Fruit fly (Drosophila melanogaster) whole organism, adult: ENCODE data around the gene Prestin.
A peak's percentile ranks its signal among the peaks of the same experiment; 100 is the strongest.

Experiments used
- CG11617 ChIP-seq: fragments of 200-800 bp; sonication (Bioruptor generic); optimal IDR thresholded peaks from 2 replicates; lab custom pipeline; 2017; ENCODE audit warnings: mild to moderate bottlenecking, missing biosample characterization, missing genetic modification reagents, missing genetic modification characterization
- CG12768 ChIP-seq: fragments of 200-800 bp; sonication (Bioruptor generic); optimal IDR thresholded peaks from 2 replicates; lab custom pipeline; 2017; ENCODE audit warnings: missing biosample characterization, missing genetic modification characterization, mild to moderate bottlenecking, moderate library complexity, missing genetic modification reagents
- CG14711 ChIP-seq: fragments of 200-800 bp; sonication (Bioruptor generic); optimal IDR thresholded peaks from 2 replicates; lab custom pipeline; 2018; ENCODE audit warnings: missing biosample characterization, mild to moderate bottlenecking, missing genetic modification characterization, moderate library complexity
- CG1620 ChIP-seq: fragments of 200-800 bp; sonication (Bioruptor generic); optimal IDR thresholded peaks from 2 replicates; lab custom pipeline; 2016; ENCODE audit warnings: missing biosample characterization, missing genetic modification characterization
- CG33017 ChIP-seq: fragments of 200-800 bp; sonication (Bioruptor generic); optimal IDR thresholded peaks from 2 replicates; lab custom pipeline; 2018; ENCODE audit warnings: missing biosample characterization, mild to moderate bottlenecking, missing genetic modification characterization, moderate library complexity
- CG5204 ChIP-seq: fragments of 200-800 bp; sonication (Bioruptor generic); optimal IDR thresholded peaks from 2 replicates; lab custom pipeline; 2016; ENCODE audit warnings: missing biosample characterization, missing genetic modification characterization
- CG7045 ChIP-seq: fragments of 200-800 bp; sonication (Bioruptor generic); optimal IDR thresholded peaks from 2 replicates; lab custom pipeline; 2017; ENCODE audit warnings: missing biosample characterization, mild to moderate bottlenecking, missing genetic modification characterization
- CG7101 ChIP-seq: fragments of 200-800 bp; sonication (Bioruptor generic); optimal IDR thresholded peaks from 2 replicates; lab custom pipeline; 2018; ENCODE audit warnings: missing biosample characterization, mild to moderate bottlenecking, missing genetic modification characterization, moderate library complexity
- Clk ChIP-seq: fragments of 200-800 bp; sonication (Bioruptor generic); optimal IDR thresholded peaks from 2 replicates; lab custom pipeline; 2017; ENCODE audit warnings: missing biosample characterization, missing genetic modification characterization
- Crg-1 ChIP-seq: fragments of 200-800 bp; sonication (Bioruptor generic); optimal IDR thresholded peaks from 2 replicates; lab custom pipeline; 2016; ENCODE audit warnings: missing biosample characterization, missing genetic modification characterization
- Hr96 ChIP-seq: fragments of 200-800 bp; sonication (Bioruptor generic); optimal IDR thresholded peaks from 2 replicates; lab custom pipeline; 2016; ENCODE audit warnings: missing biosample characterization, missing genetic modification characterization
- Mnt ChIP-seq: fragments of 200-800 bp; sonication (Bioruptor generic); optimal IDR thresholded peaks from 2 replicates; lab custom pipeline; 2016; ENCODE audit warnings: missing biosample characterization, mild to moderate bottlenecking, missing genetic modification characterization
- bab1 ChIP-seq: fragments of 200-800 bp; sonication (Bioruptor generic); optimal IDR thresholded peaks from 3 replicates; lab custom pipeline; 2019; ENCODE audit warnings: missing biosample characterization, mild to moderate bottlenecking, missing genetic modification characterization, moderate library complexity
- cic ChIP-seq: fragments of 200-800 bp; sonication (Bioruptor generic); optimal IDR thresholded peaks from 2 replicates; lab custom pipeline; 2017; ENCODE audit warnings: missing biosample characterization, mild to moderate bottlenecking, missing genetic modification characterization, moderate library complexity
- cnc ChIP-seq, 2 experiments: fragments of >200 bp; optimal IDR thresholded peaks; 2 replicates each; lab custom pipeline; 2017
- kay ChIP-seq: fragments of 200-800 bp; sonication (Bioruptor generic); peaks from one replicate; lab custom pipeline; 2016; ENCODE audit warnings: missing biosample characterization, missing genetic modification characterization, borderline replicate concordance
- ovo ChIP-seq: fragments of 200-800 bp; sonication (Bioruptor generic); optimal IDR thresholded peaks from 2 replicates; lab custom pipeline; 2016; ENCODE audit warnings: missing biosample characterization, missing genetic modification characterization
- pad ChIP-seq: fragments of 200-800 bp; sonication (Bioruptor generic); optimal IDR thresholded peaks from 3 replicates; lab custom pipeline; 2017; ENCODE audit warnings: missing biosample characterization, missing genetic modification characterization, mild to moderate bottlenecking, moderate library complexity, missing genetic modification reagents
- tj ChIP-seq: fragments of 200-800 bp; sonication (Bioruptor generic); optimal IDR thresholded peaks from 3 replicates; lab custom pipeline; 2017; ENCODE audit warnings: missing biosample characterization, mild to moderate bottlenecking, missing genetic modification characterization, moderate library complexity
- toe ChIP-seq: fragments of 200-800 bp; sonication (Bioruptor generic); optimal IDR thresholded peaks from 2 replicates; lab custom pipeline; 2016; ENCODE audit warnings: missing biosample characterization, missing genetic modification characterization

The Prestin gene

dm6 chr3L:17905761-17906160 lies 1.9 kb downstream of the Prestin start:
- TF ChIP-seq cic (GFP tag; lab: Kevin White, UChicago) (no peak), cnc (optimal IDR thresholded peaks at IDR 0.05; lab: Kevin White, UChicago) (no peak), CG12768 (GFP tag; lab: Kevin White, UChicago) (no peak), Mnt (GFP tag; lab: Kevin White, UChicago) (no peak), ovo (GFP tag; lab: Kevin White, UChicago) (no peak), bab1 (GFP tag; lab: Kevin White, UChicago) (no peak), pad (GFP tag; lab: Kevin White, UChicago) (peak; percentile 13), CG11617 (GFP tag; lab: Kevin White, UChicago) (no peak), Crg-1 (GFP tag; lab: Kevin White, UChicago) (no peak), tj (GFP tag; lab: Kevin White, UChicago) (peak; percentile 95), CG7045 (GFP tag; lab: Kevin White, UChicago) (no peak)

dm6 chr3L:17904593-17904992 lies 3.0 kb downstream of the Prestin start:
- TF ChIP-seq ovo (GFP tag; lab: Kevin White, UChicago) = no peak
- no peak for TF ChIP-seq CG33017 (tag; lab: Kevin White, UChicago)
- peak; percentile 27 for TF ChIP-seq Crg-1 (GFP tag; lab: Kevin White, UChicago)
- no peak for TF ChIP-seq CG7101

- TF ChIP-seq Mnt (GFP tag; lab: Kevin White, UChicago) (peak; percentile 10), Hr96 (no peak), tj (GFP tag; lab: Kevin White, UChicago) (peak; percentile 59), cic (GFP tag; lab: Kevin White, UChicago) (peak; percentile 59), CG11617 (GFP tag; lab: Kevin White, UChicago) (no peak)
These were observed 3.7 kb downstream of the Prestin start for dm6 chr3L:17903813-17904416.

DNA sequence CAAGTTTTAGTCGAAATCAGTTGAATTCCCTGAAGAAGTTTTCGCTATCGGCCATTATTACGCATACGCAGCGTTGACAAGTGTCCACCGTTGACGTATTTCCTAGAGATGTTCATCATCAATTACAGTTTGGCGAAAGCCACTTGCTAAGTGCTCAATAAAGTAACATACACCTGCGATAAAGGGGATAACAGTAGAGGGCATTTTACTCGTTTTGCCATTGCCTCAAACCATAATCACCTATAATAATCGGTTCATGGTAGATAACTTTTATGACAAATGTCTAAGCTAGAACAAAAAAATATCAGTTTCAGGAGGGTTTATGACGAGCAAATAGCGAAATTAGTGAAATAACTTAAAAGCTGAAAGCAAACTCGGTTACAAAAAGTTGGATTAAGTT lies 5.0 kb downstream of the Prestin start:
- no peak for TF ChIP-seq toe (GFP tag; lab: Kevin White, UChicago)
- TF ChIP-seq kay (GFP tag; lab: Kevin White, UChicago) = peak; percentile 80
- peak; percentile 57 for TF ChIP-seq cic (GFP tag; lab: Kevin White, UChicago)
- TF ChIP-seq CG5204 (GFP tag; lab: Kevin White, UChicago) = peak; percentile 12
- TF ChIP-seq CG7045 (GFP tag; lab: Kevin White, UChicago) = peak; percentile 30
- no peak for TF ChIP-seq Crg-1 (GFP tag; lab: Kevin White, UChicago)
- no peak for TF ChIP-seq cnc (optimal IDR thresholded peaks at IDR 0.05; lab: Kevin White, UChicago)
- TF ChIP-seq CG12768 (GFP tag; lab: Kevin White, UChicago) = no peak
- TF ChIP-seq Clk (GFP tag; lab: Kevin White, UChicago) = no peak
- TF ChIP-seq CG33017 (tag; lab: Kevin White, UChicago) = peak; percentile 14
- no peak for TF ChIP-seq CG7101

DNA sequence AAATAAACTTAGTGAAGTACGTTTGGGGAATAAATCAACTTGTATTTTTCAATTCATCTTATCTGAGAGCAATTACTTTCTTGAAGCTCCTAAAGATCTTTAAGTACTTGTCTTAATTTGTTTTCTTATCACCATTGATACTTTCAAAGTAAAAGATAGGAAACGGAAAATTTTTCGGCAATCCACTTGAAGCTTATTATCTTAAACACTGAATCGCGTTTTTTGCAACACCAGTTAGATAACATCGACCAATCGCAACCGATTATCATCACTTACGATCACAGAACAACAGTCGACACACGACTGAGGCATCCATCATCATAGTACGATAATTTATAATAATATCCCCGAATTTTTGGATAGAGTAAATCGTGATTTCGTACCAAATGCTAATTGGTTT lies 5.4 kb downstream of the Prestin start:
- TF ChIP-seq cic (GFP tag; lab: Kevin White, UChicago) (no peak), cnc (optimal IDR thresholded peaks at IDR 0.05; lab: Kevin White, UChicago) (no peak), CG12768 (GFP tag; lab: Kevin White, UChicago) (no peak), CG14711 (tag; lab: Kevin White, UChicago) (no peak), pad (GFP tag; lab: Kevin White, UChicago) (no peak), ovo (GFP tag; lab: Kevin White, UChicago) (no peak), Crg-1 (GFP tag; lab: Kevin White, UChicago) (no peak), kay (GFP tag; lab: Kevin White, UChicago) (no peak), CG5204 (GFP tag; lab: Kevin White, UChicago) (no peak), CG7045 (GFP tag; lab: Kevin White, UChicago) (no peak), CG1620 (no peak), Mnt (GFP tag; lab: Kevin White, UChicago) (no peak), bab1 (GFP tag; lab: Kevin White, UChicago) (no peak), CG33017 (tag; lab: Kevin White, UChicago) (no peak)

DNA sequence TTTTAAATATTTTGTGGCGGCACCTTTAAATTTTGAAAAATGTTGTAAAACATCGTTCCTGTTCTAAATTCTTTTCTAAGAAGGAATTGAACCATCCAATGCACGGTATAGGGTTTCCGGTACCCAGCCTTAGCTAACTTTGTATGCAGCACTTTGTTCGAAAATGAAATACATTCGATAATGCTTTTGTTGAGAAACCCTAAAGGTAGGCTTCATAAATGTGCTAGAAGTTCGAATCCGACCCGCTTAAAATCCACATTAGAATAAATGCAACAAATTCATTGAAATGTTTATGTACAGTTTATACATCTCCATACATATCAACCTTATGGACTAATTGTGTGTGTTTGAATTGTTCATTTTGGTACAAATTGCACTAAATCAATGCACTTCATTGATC lies 9.0 kb downstream of the Prestin start:
- no peak for TF ChIP-seq CG7101
- TF ChIP-seq pad (GFP tag; lab: Kevin White, UChicago) = no peak
- TF ChIP-seq cic (GFP tag; lab: Kevin White, UChicago) = no peak
- peak; percentile 48 for TF ChIP-seq bab1 (GFP tag; lab: Kevin White, UChicago)
- no peak for TF ChIP-seq CG33017 (tag; lab: Kevin White, UChicago)
- no peak for TF ChIP-seq toe (GFP tag; lab: Kevin White, UChicago)
- no peak for TF ChIP-seq cnc (optimal IDR thresholded peaks at IDR 0.05; lab: Kevin White, UChicago)

- TF ChIP-seq pad (GFP tag; lab: Kevin White, UChicago) (peak; percentile 94), tj (GFP tag; lab: Kevin White, UChicago) (peak; percentile 99), CG33017 (tag; lab: Kevin White, UChicago) (no peak)
These were observed 11.8 kb downstream of the Prestin start, which contains the start of gene Tsp74F for dm6 chr3L:17895815-17896275. TSS of gene Tsp74F (minus strand) at chr3L:17895862.
